Worm (Caenorhabditis elegans) whole organism, L4 larva: ENCODE data around the gene tut-2.

ENCODE experiments used
- ces-1 ChIP-seq: fragments of 150-350 bp; sonication (generic microtip); optimal IDR thresholded peaks from 4 replicates; lab custom pipeline; 2014; ENCODE audit warnings: missing biosample characterization, missing genetic modification reagents, missing genetic modification characterization
- lin-13 ChIP-seq: fragments of 150-350 bp; optimal IDR thresholded peaks from 2 replicates; lab custom pipeline; 2014; ENCODE audit warnings: missing biosample characterization, missing genetic modification reagents, missing genetic modification characterization
- madf-9 ChIP-seq: fragments of 200-800 bp; sonication (Bioruptor generic); conservative IDR thresholded peaks from 2 replicates; pipeline ENCODE4 v1.3.6; 2022; ENCODE audit warnings: missing genetic modification reagents, missing genetic modification characterization, missing compliant biosample characterization
- mdl-1 ChIP-seq, 2 experiments: fragments of 150-350 bp in 1 of 2; sonication (generic microtip) in 1 of 2; optimal IDR thresholded peaks; 2 replicates each; lab custom pipeline; 2014 to 2017; ENCODE audit warnings: missing biosample characterization in 2 of 2, missing genetic modification characterization in 2 of 2

DNA sequence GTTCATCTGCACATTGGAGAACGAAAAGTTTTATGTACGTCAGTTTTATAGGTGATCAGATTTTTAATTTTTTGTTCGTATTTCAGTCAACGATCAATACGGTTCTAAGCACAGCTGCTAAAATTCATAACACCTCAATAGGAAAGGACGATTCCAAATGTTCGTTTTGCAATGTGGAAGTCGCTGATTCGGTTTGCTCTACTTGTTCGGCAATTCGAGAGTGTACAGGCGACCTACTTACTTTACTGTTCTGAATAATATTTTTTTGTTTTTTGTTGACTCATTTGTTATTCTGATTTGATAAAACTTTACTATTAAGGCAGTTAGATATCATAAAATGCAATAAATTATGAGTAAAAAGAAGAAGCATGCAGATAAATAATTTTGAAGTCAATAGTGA, 1.3 kb downstream of the tut-2 start:
- TF ChIP-seq mdl-1 (tag; optimal IDR thresholded peaks at IDR 0.05; lab: Kevin White, UChicago) = no peak
- no peak for TF ChIP-seq lin-13 (GFP tag; lab: Kevin White, UChicago)
- TF ChIP-seq ces-1 (GFP tag; lab: Kevin White, UChicago) = no peak
- no peak for TF ChIP-seq madf-9
